Fruit fly (Drosophila melanogaster): ENCODE results near the gene nkd.

nkd gene

DNA sequence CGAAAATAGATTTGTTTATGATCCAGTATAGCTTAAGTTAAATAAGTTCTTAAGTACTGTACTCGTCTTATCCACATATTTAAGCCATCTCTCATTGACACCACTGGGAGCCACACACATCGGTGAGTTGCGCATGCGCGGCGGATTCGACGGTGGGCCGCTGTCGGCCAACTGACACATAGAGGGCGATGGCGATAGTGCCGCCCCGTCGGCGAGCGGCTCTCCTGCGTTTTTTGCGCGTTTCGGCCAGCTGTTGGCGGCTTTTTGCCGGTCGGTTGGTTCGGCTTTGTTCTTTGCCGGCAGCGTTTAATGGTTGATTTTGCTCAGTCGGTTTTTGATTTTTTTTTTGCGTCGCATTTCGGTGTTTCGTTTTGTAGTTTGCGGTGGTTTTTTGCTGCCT, 9.0 kb upstream of the nkd start (continued):
- TF ChIP-seq Eip74EF (GFP tag; optimal IDR thresholded peaks at IDR 0.05) (no peak), CG1529 (GFP tag; optimal IDR thresholded peaks at IDR 0.05) (no peak), Mrtf (GFP tag; IDR thresholded peaks at IDR 0.05) (no peak), amos (GFP tag; IDR thresholded peaks at IDR 0.05; ENCODE audit: partially characterized antibody) (no peak), Hsf (GFP tag; optimal IDR thresholded peaks at IDR 0.05) (no peak)

DNA sequence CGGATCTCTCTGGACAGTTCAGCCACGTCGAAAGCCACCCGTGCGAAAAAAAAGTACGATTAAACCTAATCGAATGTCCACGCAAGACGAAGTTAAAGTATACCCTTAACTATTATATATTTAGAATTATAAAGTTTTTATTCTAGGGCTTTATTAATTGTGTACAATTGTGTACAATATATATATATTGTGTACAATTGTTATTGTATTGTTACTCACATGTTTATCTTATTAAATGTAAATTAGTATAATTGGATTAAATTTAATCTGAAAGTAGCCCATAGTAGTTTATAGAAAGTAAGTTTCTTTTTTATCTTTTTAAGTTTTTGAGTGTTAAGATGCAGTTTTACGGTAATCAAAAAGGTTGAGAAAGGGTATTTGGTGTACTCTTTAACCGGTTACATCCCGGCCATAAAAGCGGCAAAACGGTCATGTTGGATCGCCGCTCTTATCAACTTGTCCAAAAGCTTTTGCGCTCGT, 8.1 kb upstream of the nkd start, which contains the start of gene CG43407:
CG43407 (minus strand) TSS at position 51 of the 480 bp plus-strand sequence.
- TF ChIP-seq Poxn (GFP tag; IDR thresholded peaks at IDR 0.05) = no peak

DNA sequence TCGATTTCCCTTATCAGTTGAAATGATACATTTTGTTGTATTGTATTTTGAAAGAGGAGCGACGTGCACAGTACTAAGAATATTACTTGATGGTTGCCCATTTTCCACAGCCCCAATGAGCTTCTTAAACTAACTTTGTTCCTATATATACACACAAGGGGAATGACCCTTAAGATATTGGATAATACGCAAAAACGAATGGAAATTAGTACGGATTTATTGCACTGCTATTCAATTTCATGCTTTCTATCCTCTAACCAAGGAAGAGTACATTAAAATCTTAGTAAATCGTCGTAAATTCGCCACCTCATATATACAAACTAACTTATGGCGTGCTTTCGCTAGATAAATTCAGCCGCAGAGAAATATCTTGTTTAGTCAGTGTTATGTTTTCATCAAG, 6.7 kb upstream of the nkd start, which contains the start of gene Acp76A:
Acp76A (minus strand) TSS at position 101 of the 400 bp plus-strand sequence.
- TF ChIP-seq sens (GFP tag) (peak; percentile 56), lbe (GFP tag; optimal IDR thresholded peaks at IDR 0.05) (no peak)

DNA sequence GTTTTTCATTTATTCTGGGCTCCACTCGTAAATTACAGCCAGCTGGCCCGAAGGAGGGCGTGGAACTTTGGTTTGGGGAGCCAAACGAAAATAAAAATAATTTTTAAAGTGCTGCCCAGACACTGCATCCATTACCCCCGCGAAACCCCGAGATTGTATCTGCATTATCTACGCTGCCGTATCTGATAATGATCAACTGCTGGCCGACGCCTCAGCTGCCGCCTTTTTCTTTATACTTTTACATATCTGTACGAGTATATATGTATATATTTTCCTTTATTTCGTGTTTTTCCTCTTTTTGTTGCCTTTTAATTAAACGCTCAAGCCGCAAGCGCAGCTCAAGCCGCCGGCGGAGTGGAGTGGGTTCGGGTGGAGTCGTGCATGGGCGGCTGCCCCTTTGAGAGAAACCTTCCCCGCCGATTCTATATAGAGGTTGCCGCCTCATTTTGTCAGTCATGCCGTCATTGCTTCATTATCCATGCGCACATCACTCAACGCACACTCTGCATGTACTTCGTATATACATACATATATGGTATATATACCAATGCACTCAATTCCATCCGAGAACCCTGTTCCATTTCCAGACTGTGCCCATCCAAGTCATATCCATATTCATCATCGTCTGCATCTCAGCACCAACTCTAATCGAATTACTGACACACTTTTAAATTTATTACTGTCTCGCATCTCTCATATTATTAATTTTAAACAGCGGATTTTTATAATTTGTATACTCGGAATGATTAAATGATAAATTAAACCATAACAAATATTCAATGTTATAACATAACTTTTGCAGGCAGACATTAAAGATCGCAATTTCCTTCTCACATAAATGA, 4.6 kb upstream of the nkd start:
- TF ChIP-seq Usf (GFP tag; optimal IDR thresholded peaks at IDR 0.05) = no peak
- TF ChIP-seq CG8281 (tag; optimal IDR thresholded peaks at IDR 0.05) = peak; percentile 95
- no peak for TF ChIP-seq CG9932 (GFP tag; IDR thresholded peaks at IDR 0.05)
- TF ChIP-seq z (GFP tag; IDR thresholded peaks at IDR 0.05) = peak; percentile 86
- TF ChIP-seq vnd (GFP tag; IDR thresholded peaks at IDR 0.05; ENCODE audit: partially characterized antibody) = no peak
- TF ChIP-seq Atf6 (GFP tag; IDR thresholded peaks at IDR 0.05) = no peak
- peak; percentile 17 for TF ChIP-seq cg (GFP tag; optimal IDR thresholded peaks at IDR 0.05)
- TF ChIP-seq grn (GFP tag; optimal IDR thresholded peaks at IDR 0.05) = peak; percentile 86
- TF ChIP-seq kni (GFP tag; optimal IDR thresholded peaks at IDR 0.05) = peak; percentile 5
- 0 out of 3 replicates have a peak, but pooled peaks have one; percentile 32 for TF ChIP-seq CG2199 (GFP tag; IDR thresholded peaks at IDR 0.05)
- no peak for TF ChIP-seq sc (optimal IDR thresholded peaks at IDR 0.05)
- no peak for TF ChIP-seq sc (GFP tag; optimal IDR thresholded peaks at IDR 0.05)
- 0 out of 3 replicates have a peak, but pooled peaks have one; percentile 20 for TF ChIP-seq so (GFP tag; IDR thresholded peaks at IDR 0.05)
- no peak for TF ChIP-seq CG9609 (GFP tag; optimal IDR thresholded peaks at IDR 0.05)
- TF ChIP-seq sens (GFP tag) = peak; percentile 56

DNA sequence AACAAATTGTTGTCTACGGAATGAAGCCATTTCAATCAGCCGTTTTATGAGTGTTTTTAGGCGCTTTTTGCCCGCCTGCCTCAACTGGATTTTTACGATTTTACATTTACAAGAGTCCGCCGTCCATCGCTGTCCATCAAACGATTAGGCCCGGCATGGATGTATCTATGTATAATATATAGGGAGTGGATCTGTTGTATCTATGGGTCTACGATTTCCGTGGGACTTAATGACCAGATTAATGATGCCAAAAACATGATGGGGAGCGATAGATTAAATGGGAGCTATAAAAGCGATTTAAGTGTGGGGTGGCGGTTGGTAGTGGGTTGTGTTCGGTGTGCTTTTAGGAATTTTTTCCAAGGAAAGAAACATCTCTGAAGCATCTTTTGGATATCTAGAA, 3.5 kb upstream of the nkd start:
- TF ChIP-seq CG13894 (tag; optimal IDR thresholded peaks at IDR 0.05) = peak; percentile 100
- no peak for TF ChIP-seq CG17385 (GFP tag; optimal IDR thresholded peaks at IDR 0.05)
- TF ChIP-seq tll (GFP tag; optimal IDR thresholded peaks at IDR 0.05) = no peak
- TF ChIP-seq HLHmδ (GFP tag; optimal IDR thresholded peaks at IDR 0.05) = no peak
- no peak for TF ChIP-seq Asciz (GFP tag; optimal IDR thresholded peaks at IDR 0.05)
- no peak for TF ChIP-seq NfI (GFP tag; optimal IDR thresholded peaks at IDR 0.05)
- TF ChIP-seq CG12659 (GFP tag; optimal IDR thresholded peaks at IDR 0.05) = no peak
- no peak for TF ChIP-seq ac (GFP tag; optimal IDR thresholded peaks at IDR 0.05)
- no peak for TF ChIP-seq pros (GFP tag; optimal IDR thresholded peaks at IDR 0.05)
- no peak for TF ChIP-seq Max (GFP tag; optimal IDR thresholded peaks at IDR 0.05)
- TF ChIP-seq Bgb (GFP tag; IDR thresholded peaks at IDR 0.05; ENCODE audit: partially characterized antibody) = no peak
- no peak for TF ChIP-seq HHEX (GFP tag; optimal IDR thresholded peaks at IDR 0.05)
- peak; percentile 63 for TF ChIP-seq abd-A (tag; optimal IDR thresholded peaks at IDR 0.05)
- peak; percentile 12 for TF ChIP-seq Abd-B (GFP tag; optimal IDR thresholded peaks at IDR 0.05)
- no peak for TF ChIP-seq CG43689 (GFP tag; IDR thresholded peaks at IDR 0.05)
- TF ChIP-seq otp (GFP tag; IDR thresholded peaks at IDR 0.05) = no peak
- peak; percentile 52 for TF ChIP-seq CG12769 (tag; optimal IDR thresholded peaks at IDR 0.05)
- TF ChIP-seq Dip2 (GFP tag; IDR thresholded peaks at IDR 0.05) = no peak
- TF ChIP-seq CG15269 (tag; optimal IDR thresholded peaks at IDR 0.05) = no peak
- peak; percentile 42 for TF ChIP-seq sd (tag; optimal IDR thresholded peaks at IDR 0.05)
